Fruit fly (Drosophila melanogaster): ENCODE measurements around the gene CG4036.

The CG4036 gene

dm6 chr2L:9782176-9782581 is 8.5 kb upstream of the CG4036 start, which contains the start of gene IP3K1 (continued):
- TF ChIP-seq CG13894 (tag; optimal IDR thresholded peaks at IDR 0.05): peak; percentile 92
- TF ChIP-seq CG17612 (GFP tag; IDR thresholded peaks at IDR 0.05): no peak
- TF ChIP-seq Sox102F (GFP tag; optimal IDR thresholded peaks at IDR 0.05): no peak
- TF ChIP-seq CG17568 (GFP tag; optimal IDR thresholded peaks at IDR 0.05): peak; percentile 32
- TF ChIP-seq onecut (GFP tag; IDR thresholded peaks at IDR 0.05): peak; percentile 25; the same call in 1 of the 2 replicates
- peak; percentile 8 for TF ChIP-seq Blimp-1 (GFP tag; optimal IDR thresholded peaks at IDR 0.05)
- TF ChIP-seq Gug (GFP tag; IDR thresholded peaks at IDR 0.05): 0 out of 4 replicates have a peak, but pooled peaks have one; percentile 19
- no peak for TF ChIP-seq Dip2 (GFP tag; IDR thresholded peaks at IDR 0.05)
- TF ChIP-seq CG12744 (GFP tag; optimal IDR thresholded peaks at IDR 0.05): peak; percentile 16
- peak; percentile 81 for TF ChIP-seq lab (GFP tag; optimal IDR thresholded peaks at IDR 0.05)
- peak; percentile 10 for TF ChIP-seq YL-1 (GFP tag; optimal IDR thresholded peaks at IDR 0.05)
- no peak for TF ChIP-seq CG3995 (GFP tag; optimal IDR thresholded peaks at IDR 0.05)
- peak; percentile 43 for TF ChIP-seq MTF-1 (GFP tag; optimal IDR thresholded peaks at IDR 0.05; ENCODE audit: borderline replicate concordance)
- TF ChIP-seq grau (tag; optimal IDR thresholded peaks at IDR 0.05): peak; percentile 40
- TF ChIP-seq D (optimal IDR thresholded peaks at IDR 0.05): no peak
- no peak for TF ChIP-seq D (GFP tag; optimal IDR thresholded peaks at IDR 0.05)
- TF ChIP-seq hbn (GFP tag; IDR thresholded peaks at IDR 0.05; ENCODE audit: partially characterized antibody): peak; percentile 51; the same call in 1 of the 2 replicates
- no peak for TF ChIP-seq da (GFP tag; optimal IDR thresholded peaks at IDR 0.05)
- TF ChIP-seq stwl (tag; optimal IDR thresholded peaks at IDR 0.05): peak; percentile 1
- TF ChIP-seq lilli (GFP tag; optimal IDR thresholded peaks at IDR 0.05): peak; percentile 16
- TF ChIP-seq ac (GFP tag; optimal IDR thresholded peaks at IDR 0.05): no peak
- TF ChIP-seq Pdp1 (GFP tag; optimal IDR thresholded peaks at IDR 0.05): peak in 1 of 2 experiments; percentile 80
- no peak for TF ChIP-seq esg (GFP tag; conservative IDR thresholded peaks at IDR 0.05)
- 0 out of 2 replicates have a peak, but pooled peaks have one; percentile 10 for TF ChIP-seq Dref (GFP tag; IDR thresholded peaks at IDR 0.05)
- peak; percentile 32; the same call in 1 of the 3 replicates for TF ChIP-seq dysf (GFP tag; IDR thresholded peaks at IDR 0.05)
- no peak for TF ChIP-seq crp (GFP tag; optimal IDR thresholded peaks at IDR 0.05)
- TF ChIP-seq Drgx (GFP tag; IDR thresholded peaks at IDR 0.05): peak; percentile 60
- TF ChIP-seq ro (GFP tag; IDR thresholded peaks at IDR 0.05): no peak
- TF ChIP-seq crol (GFP tag; IDR thresholded peaks at IDR 0.05): 0 out of 2 replicates have a peak, but pooled peaks have one; percentile 10
- TF ChIP-seq gce (GFP tag; IDR thresholded peaks at IDR 0.05): no peak; the same call in 2 of the 3 replicates
- peak; percentile 37; the same call in 1 of the 2 replicates for TF ChIP-seq GATAe (GFP tag; conservative IDR thresholded peaks at IDR 0.05)
- no peak for TF ChIP-seq Sry-δ (GFP tag; optimal IDR thresholded peaks at IDR 0.05)
- TF ChIP-seq bbx (GFP tag; IDR thresholded peaks at IDR 0.05; ENCODE audit: partially characterized antibody): peak; percentile 74
- peak; percentile 0 for TF ChIP-seq Myb (GFP tag; optimal IDR thresholded peaks at IDR 0.05)
- TF ChIP-seq Taf1 (GFP tag; IDR thresholded peaks at IDR 0.05): no peak; the same call in 1 of the 2 replicates
- TF ChIP-seq CG15601 (tag; optimal IDR thresholded peaks at IDR 0.05): peak; percentile 39
- TF ChIP-seq CG13296 (GFP tag; optimal IDR thresholded peaks at IDR 0.05): peak; percentile 28
- TF ChIP-seq HLH3B (GFP tag; IDR thresholded peaks at IDR 0.05): peak; percentile 43; the same call in 1 of the 2 replicates
- TF ChIP-seq CG13123 (GFP tag; optimal IDR thresholded peaks at IDR 0.05): no peak
- no peak for TF ChIP-seq aop (GFP tag; IDR thresholded peaks at IDR 0.05)
- peak; percentile 45; the same call in 1 of the 2 replicates for TF ChIP-seq Adf1 (GFP tag; IDR thresholded peaks at IDR 0.05)
- peak; percentile 19 for TF ChIP-seq run (tag; optimal IDR thresholded peaks at IDR 0.05)
- no peak for TF ChIP-seq schlank (tag; optimal IDR thresholded peaks at IDR 0.05)
- no peak for TF ChIP-seq CTCF (GFP tag; optimal IDR thresholded peaks at IDR 0.05)
- peak; percentile 9 to 21 for TF ChIP-seq dpn (GFP tag; optimal IDR thresholded peaks at IDR 0.05)
- no peak for TF ChIP-seq CG14965 (GFP tag; optimal IDR thresholded peaks at IDR 0.05; ENCODE audit: borderline replicate concordance)
- TF ChIP-seq org-1 (GFP tag; optimal IDR thresholded peaks at IDR 0.05): no peak
- no peak for TF ChIP-seq usp (GFP tag; optimal IDR thresholded peaks at IDR 0.05)
- TF ChIP-seq fd64A (GFP tag; optimal IDR thresholded peaks at IDR 0.05): peak; percentile 67
- peak; percentile 67 for TF ChIP-seq rib (GFP tag; IDR thresholded peaks at IDR 0.05)
- no peak for TF ChIP-seq Ravus (GFP tag; IDR thresholded peaks at IDR 0.05)

Data from whole organism, embryonic.